Fruit fly (Drosophila melanogaster) whole organism, embryonic: ENCODE results near the gene dunk.
A peak's percentile ranks its signal among the peaks of the same experiment; 100 is the strongest.

Source experiments
- Atf3 ChIP-seq: fragments of 200-800 bp; sonication (Bioruptor generic); optimal IDR thresholded peaks from 3 replicates; lab custom pipeline; 2016; ENCODE audit warnings: missing biosample characterization, missing genetic modification characterization
- B-H2 ChIP-seq: fragments of 200-800 bp; sonication (Bioruptor generic); optimal IDR thresholded peaks from 2 replicates; lab custom pipeline; 2018; ENCODE audit warnings: missing biosample characterization, mild to moderate bottlenecking, missing genetic modification characterization
- CG10267 ChIP-seq: fragments of 200-800 bp; sonication (Bioruptor generic); optimal IDR thresholded peaks from 2 replicates; lab custom pipeline; 2018; ENCODE audit warnings: missing biosample characterization, mild to moderate bottlenecking, missing genetic modification characterization, moderate library complexity
- CG12071 ChIP-seq: fragments of 200-800 bp; sonication (Bioruptor generic); optimal IDR thresholded peaks from 3 replicates; lab custom pipeline; 2018; ENCODE audit warnings: missing biosample characterization, mild to moderate bottlenecking, missing genetic modification characterization
- CG1233 ChIP-seq: fragments of 200-800 bp; sonication (Bioruptor generic); optimal IDR thresholded peaks from 4 replicates; lab custom pipeline; 2018; ENCODE audit warnings: missing biosample characterization, mild to moderate bottlenecking, missing genetic modification characterization
- CG13296 ChIP-seq: fragments of 200-800 bp; sonication (Bioruptor generic); optimal IDR thresholded peaks from 3 replicates; lab custom pipeline; 2018; ENCODE audit warnings: missing biosample characterization, mild to moderate bottlenecking, missing genetic modification characterization
- CG14050 ChIP-seq: fragments of 200-800 bp; sonication (Bioruptor generic); IDR thresholded peaks from 3 replicates; pipeline ENCODE4 v1.3.6; 2022; ENCODE audit warnings: missing biosample characterization, missing genetic modification characterization
- CG14965 ChIP-seq: fragments of 200-800 bp; sonication (Bioruptor generic); optimal IDR thresholded peaks from 2 replicates; lab custom pipeline; 2016; ENCODE audit warnings: missing biosample characterization, missing genetic modification characterization, borderline replicate concordance
- CG15269 ChIP-seq: fragments of 200-800 bp; sonication (Bioruptor generic); optimal IDR thresholded peaks from 2 replicates; lab custom pipeline; 2018; ENCODE audit warnings: missing biosample characterization, mild to moderate bottlenecking, missing genetic modification characterization, moderate library complexity
- CG16813 ChIP-seq: fragments of 200-800 bp; sonication (Bioruptor generic); IDR thresholded peaks from 3 replicates; pipeline ENCODE4 v1.3.6; 2022; ENCODE audit warnings: missing biosample characterization, missing genetic modification characterization; ENCODE audit not compliant: partially characterized antibody
- CG17385 ChIP-seq: fragments of 200-800 bp; sonication (Bioruptor generic); optimal IDR thresholded peaks from 3 replicates; lab custom pipeline; 2018; ENCODE audit warnings: missing biosample characterization, mild to moderate bottlenecking, missing genetic modification characterization
- CG2199 ChIP-seq: fragments of 200-800 bp; sonication (Bioruptor generic); IDR thresholded peaks from 3 replicates; pipeline ENCODE4 v1.3.6; 2022; ENCODE audit warnings: missing biosample characterization, missing genetic modification characterization
- CG31365 ChIP-seq: fragments of 200-800 bp; sonication (Bioruptor generic); optimal IDR thresholded peaks from 2 replicates; lab custom pipeline; 2018; ENCODE audit warnings: missing biosample characterization, mild to moderate bottlenecking, missing genetic modification characterization
- CG3163 ChIP-seq: fragments of 200-800 bp; sonication (Bioruptor generic); optimal IDR thresholded peaks from 3 replicates; lab custom pipeline; 2016; ENCODE audit warnings: missing biosample characterization, missing genetic modification characterization
- CG32532 ChIP-seq: fragments of 200-800 bp; sonication (Bioruptor generic); IDR thresholded peaks from 2 replicates; pipeline ENCODE4 v1.3.6; 2022; ENCODE audit warnings: missing biosample characterization, missing genetic modification characterization
- CG32772 ChIP-seq: fragments of 200-800 bp; sonication (Bioruptor generic); IDR thresholded peaks from 2 replicates; pipeline ENCODE4 v1.3.6; 2022; ENCODE audit warnings: missing biosample characterization, missing genetic modification characterization
- CG4404 ChIP-seq: fragments of 200-800 bp; sonication (Bioruptor generic); IDR thresholded peaks from 2 replicates; pipeline ENCODE4 v1.3.6; 2022; ENCODE audit warnings: missing biosample characterization, missing genetic modification characterization
- CG4424 ChIP-seq: fragments of 200-800 bp; sonication (Bioruptor generic); optimal IDR thresholded peaks from 3 replicates; lab custom pipeline; 2016; ENCODE audit warnings: missing biosample characterization, missing genetic modification characterization
- CG4820 ChIP-seq: fragments of 200-800 bp; sonication (Bioruptor generic); optimal IDR thresholded peaks from 3 replicates; lab custom pipeline; 2016; ENCODE audit warnings: missing biosample characterization, missing genetic modification characterization
- CG6654 ChIP-seq: fragments of 200-800 bp; sonication (Bioruptor generic); optimal IDR thresholded peaks from 2 replicates; lab custom pipeline; 2017; ENCODE audit warnings: missing biosample characterization, mild to moderate bottlenecking, missing genetic modification characterization
- CG6765 ChIP-seq: fragments of 200-800 bp; sonication (Bioruptor generic); optimal IDR thresholded peaks from 3 replicates; lab custom pipeline; 2017; ENCODE audit warnings: missing biosample characterization, mild to moderate bottlenecking, missing genetic modification characterization
- CG8359 ChIP-seq: fragments of 200-800 bp; sonication (Bioruptor generic); optimal IDR thresholded peaks from 2 replicates; lab custom pipeline; 2017; ENCODE audit warnings: missing biosample characterization, mild to moderate bottlenecking, missing genetic modification characterization, borderline replicate concordance
- CG9437 ChIP-seq: fragments of 200-800 bp; sonication (Bioruptor generic); optimal IDR thresholded peaks from 2 replicates; lab custom pipeline; 2018; ENCODE audit warnings: missing biosample characterization, mild to moderate bottlenecking, missing genetic modification characterization
- CG9727 ChIP-seq: fragments of 200-800 bp; sonication (Bioruptor generic); optimal IDR thresholded peaks from 3 replicates; lab custom pipeline; 2017; ENCODE audit warnings: missing biosample characterization, mild to moderate bottlenecking, missing genetic modification characterization
- Hr51 ChIP-seq, 2 experiments: fragments of 200-800 bp; sonication (Bioruptor generic); optimal IDR thresholded peaks; 2 replicates in 1 of 2; 3 replicates in 1 of 2; lab custom pipeline; 2016 to 2018; ENCODE audit warnings: missing biosample characterization in 2 of 2, missing genetic modification characterization in 2 of 2, mild to moderate bottlenecking in 1 of 2, moderate library complexity in 1 of 2
- Hr78 ChIP-seq, 2 experiments: fragments of 200-800 bp in 1 of 2; fragments of >200 bp in 1 of 2; sonication (Bioruptor generic) in 1 of 2; optimal IDR thresholded peaks; 2 replicates each; lab custom pipeline; 2017 to 2019; ENCODE audit warnings: missing biosample characterization in 2 of 2, missing genetic modification characterization in 2 of 2, mild to moderate bottlenecking in 1 of 2, moderate library complexity in 1 of 2
- MBD-R2 ChIP-seq: fragments of 200-800 bp; sonication (Bioruptor generic); IDR thresholded peaks from 2 replicates; pipeline ENCODE4 v1.3.6; 2022; ENCODE audit warnings: missing biosample characterization, missing genetic modification characterization
- Mes4 ChIP-seq: fragments of 200-800 bp; sonication (Bioruptor generic); optimal IDR thresholded peaks from 2 replicates; lab custom pipeline; 2016; ENCODE audit warnings: missing biosample characterization, missing genetic modification characterization
- Mrtf ChIP-seq: fragments of 200-800 bp; sonication (Bioruptor generic); IDR thresholded peaks from 3 replicates; pipeline ENCODE4 v1.3.6; 2022; ENCODE audit warnings: missing biosample characterization, missing genetic modification characterization
- Myb ChIP-seq: fragments of 200-800 bp; sonication (Bioruptor generic); optimal IDR thresholded peaks from 2 replicates; lab custom pipeline; 2016; ENCODE audit warnings: missing biosample characterization, missing genetic modification characterization
- Nf-YC ChIP-seq: fragments of 200-800 bp; optimal IDR thresholded peaks from 3 replicates; lab custom pipeline; 2019; ENCODE audit warnings: missing biosample characterization, mild to moderate bottlenecking, missing genetic modification characterization, moderate library complexity
- ash1 ChIP-seq: fragments of 200-800 bp; sonication (Bioruptor generic); optimal IDR thresholded peaks from 2 replicates; lab custom pipeline; 2018; ENCODE audit warnings: missing biosample characterization, mild to moderate bottlenecking, missing genetic modification characterization
- chif ChIP-seq, 2 experiments: fragments of 200-800 bp; sonication (Bioruptor generic); optimal IDR thresholded peaks; 3 replicates each; lab custom pipeline; 2016; ENCODE audit warnings: missing biosample characterization in 2 of 2, missing genetic modification characterization in 2 of 2
- gcm2 ChIP-seq: fragments of 200-800 bp; sonication (Bioruptor generic); optimal IDR thresholded peaks from 2 replicates; lab custom pipeline; 2016; ENCODE audit warnings: missing biosample characterization, missing genetic modification characterization
- lab ChIP-seq: fragments of 200-800 bp; sonication (Bioruptor generic); optimal IDR thresholded peaks from 3 replicates; lab custom pipeline; 2017; ENCODE audit warnings: missing biosample characterization, missing genetic modification characterization, mild to moderate bottlenecking, moderate library complexity, missing genetic modification reagents
- lbe ChIP-seq: fragments of 200-800 bp; sonication (Bioruptor generic); optimal IDR thresholded peaks from 2 replicates; lab custom pipeline; 2016; ENCODE audit warnings: missing biosample characterization, mild to moderate bottlenecking, missing genetic modification characterization
- lmd ChIP-seq: fragments of 200-800 bp; sonication (Bioruptor generic); IDR thresholded peaks from 2 replicates; pipeline ENCODE4 v1.3.6; 2022; ENCODE audit warnings: missing biosample characterization, missing genetic modification characterization
- nerfin-1 ChIP-seq: fragments of 200-800 bp; sonication (Bioruptor generic); optimal IDR thresholded peaks from 3 replicates; lab custom pipeline; 2019; ENCODE audit warnings: missing biosample characterization, mild to moderate bottlenecking, missing genetic modification characterization, moderate library complexity
- nmo ChIP-seq: fragments of 200-800 bp; sonication (Bioruptor generic); optimal IDR thresholded peaks from 2 replicates; lab custom pipeline; 2018; ENCODE audit warnings: missing biosample characterization, mild to moderate bottlenecking, missing genetic modification characterization, moderate library complexity
- phol ChIP-seq: fragments of 200-800 bp; sonication (Bioruptor generic); optimal IDR thresholded peaks from 3 replicates; lab custom pipeline; 2018; ENCODE audit warnings: missing biosample characterization, mild to moderate bottlenecking, missing genetic modification characterization, moderate library complexity
- pnt ChIP-seq: fragments of 200-800 bp; sonication (Bioruptor generic); optimal IDR thresholded peaks from 3 replicates; lab custom pipeline; 2016; ENCODE audit warnings: missing biosample characterization, missing genetic modification characterization
- ro ChIP-seq: fragments of 200-800 bp; sonication (Bioruptor generic); IDR thresholded peaks from 2 replicates; pipeline ENCODE4 v1.3.6; 2022; ENCODE audit warnings: missing biosample characterization, missing genetic modification characterization
- run ChIP-seq: fragments of 200-800 bp; sonication (Bioruptor generic); optimal IDR thresholded peaks from 3 replicates; lab custom pipeline; 2018; ENCODE audit warnings: missing biosample characterization, mild to moderate bottlenecking, missing genetic modification characterization
- salm ChIP-seq: fragments of 200-800 bp; sonication (Bioruptor generic); optimal IDR thresholded peaks from 2 replicates; lab custom pipeline; 2018; ENCODE audit warnings: missing biosample characterization, mild to moderate bottlenecking, missing genetic modification characterization
- slbo ChIP-seq: fragments of 200-800 bp; sonication (Bioruptor generic); IDR thresholded peaks from 2 replicates; pipeline ENCODE4 v1.3.6; 2022; ENCODE audit warnings: missing biosample characterization, missing genetic modification characterization
- tll ChIP-seq, 2 experiments: fragments of 200-800 bp in 1 of 2; fragments of >200 bp in 1 of 2; sonication (Bioruptor generic) in 1 of 2; optimal IDR thresholded peaks; 2 replicates each; lab custom pipeline; 2017 to 2019; ENCODE audit warnings: missing biosample characterization in 2 of 2, missing genetic modification characterization in 2 of 2, mild to moderate bottlenecking in 1 of 2, moderate library complexity in 1 of 2
- ttk ChIP-seq: fragments of 200-800 bp; sonication (Bioruptor generic); IDR thresholded peaks from 2 replicates; pipeline ENCODE4 v2.1.2; 2022; ENCODE audit warnings: missing biosample characterization, missing genetic modification characterization
- unpg ChIP-seq: fragments of 200-800 bp; sonication (Bioruptor generic); optimal IDR thresholded peaks from 3 replicates; lab custom pipeline; 2018; ENCODE audit warnings: missing biosample characterization, mild to moderate bottlenecking, missing genetic modification characterization, moderate library complexity
- zfh1 ChIP-seq: fragments of 200-800 bp; sonication (Bioruptor generic); IDR thresholded peaks from 3 replicates; pipeline ENCODE4 v1.3.6; 2022; ENCODE audit warnings: missing biosample characterization, missing genetic modification characterization

dunk gene

DNA sequence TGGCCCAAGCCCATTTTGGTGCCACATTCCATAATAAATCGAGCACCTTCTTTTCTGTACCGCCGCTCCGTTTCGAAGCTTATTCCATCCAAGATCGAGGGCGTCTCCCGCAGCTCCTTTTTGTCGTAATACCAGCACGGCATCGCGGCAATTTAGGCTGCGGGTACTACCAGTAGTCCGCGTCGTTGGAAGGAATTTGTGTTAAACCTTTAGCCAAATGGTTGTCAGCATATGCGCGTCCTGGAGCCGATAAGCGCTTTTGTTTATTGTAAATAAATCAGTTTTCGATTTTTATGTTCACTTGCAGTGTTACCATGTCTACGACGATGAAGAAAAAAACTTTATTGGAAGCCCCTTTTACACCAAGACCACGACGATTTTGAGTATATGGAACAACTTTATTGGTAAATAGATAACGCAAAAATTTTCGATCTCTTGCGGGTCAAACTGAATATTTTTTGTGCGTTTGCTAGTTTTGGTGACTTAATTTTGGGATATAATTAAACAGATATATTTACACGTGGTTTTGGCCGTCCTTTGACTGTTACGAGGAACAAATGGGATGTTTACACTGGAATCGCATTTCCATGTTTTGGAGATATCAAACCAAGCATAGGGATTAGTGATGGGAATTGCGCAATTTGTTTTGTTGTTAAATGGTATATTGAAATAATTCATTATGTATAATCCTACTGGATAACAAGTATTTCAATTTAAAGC, 21.7 kb upstream of the dunk start, which contains the start of gene CycK (continued):
- TF ChIP-seq CG9437 (no peak), CG3163 (GFP tag; lab: Kevin White, UChicago) (no peak), Mes4 (peak; percentile 22), lbe (GFP tag; lab: Kevin White, UChicago) (no peak), nmo (GFP tag; lab: Kevin White, UChicago) (peak; percentile 50), gcm2 (no peak), CG14050 (GFP tag; lab: Robert Waterston, UW) (no peak), CG6765 (no peak), Hr51 (GFP tag; optimal IDR thresholded peaks at IDR 0.05; lab: Kevin White, UChicago) (no peak), MBD-R2 (GFP tag; lab: Robert Waterston, UW) (peak; percentile 53; the same call in 1 of the 2 replicates), Nf-YC (tag; lab: Kevin White, UChicago) (no peak), CG10267 (no peak), CG13296 (GFP tag; lab: Kevin White, UChicago) (no peak), phol (tag; lab: Kevin White, UChicago) (peak; percentile 46), tll (GFP tag; optimal IDR thresholded peaks at IDR 0.05; lab: Kevin White, UChicago) (no peak), salm (tag; lab: Kevin White, UChicago) (no peak), CG4424 (no peak), CG1233 (GFP tag; lab: Kevin White, UChicago) (no peak), CG9727 (GFP tag; lab: Kevin White, UChicago) (no peak), Mrtf (GFP tag; lab: Robert Waterston, UW) (no peak), CG32532 (GFP tag; lab: Robert Waterston, UW) (no peak; the same call in 1 of the 2 replicates), Myb (GFP tag; lab: Kevin White, UChicago) (no peak), ash1 (no peak), nerfin-1 (tag; lab: Kevin White, UChicago) (no peak), CG15269 (tag; lab: Kevin White, UChicago) (no peak), Hr78 (GFP tag; optimal IDR thresholded peaks at IDR 0.05; lab: Kevin White, UChicago) (no peak), slbo (GFP tag; lab: Robert Waterston, UW) (peak; percentile 35; the same call in 1 of the 2 replicates), ttk (no peak), zfh1 (no peak), lmd (GFP tag; lab: Robert Waterston, UW) (no peak; the same call in 1 of the 2 replicates), CG4404 (GFP tag; lab: Robert Waterston, UW) (no peak), CG6654 (no peak), CG8359 (GFP tag; lab: Kevin White, UChicago) (no peak), CG4820 (GFP tag; lab: Kevin White, UChicago) (no peak), CG32772 (no peak), CG31365 (tag; lab: Kevin White, UChicago) (no peak), unpg (GFP tag; lab: Kevin White, UChicago) (no peak), CG2199 (GFP tag; lab: Robert Waterston, UW) (0 out of 3 replicates have a peak, but pooled peaks have one; percentile 64), B-H2 (GFP tag; lab: Kevin White, UChicago) (no peak), CG17385 (GFP tag; lab: Kevin White, UChicago) (no peak), lab (GFP tag; lab: Kevin White, UChicago) (no peak), CG12071 (GFP tag; lab: Kevin White, UChicago) (no peak), run (tag; lab: Kevin White, UChicago) (no peak), ro (GFP tag; lab: Robert Waterston, UW) (no peak), chif (GFP tag; optimal IDR thresholded peaks at IDR 0.05; lab: Kevin White, UChicago) (peak in 1 of 2 experiments; percentile 3), CG14965 (GFP tag; lab: Kevin White, UChicago) (no peak), CG16813 (no peak), pnt (GFP tag; lab: Kevin White, UChicago) (no peak), Atf3 (GFP tag; lab: Kevin White, UChicago) (peak; percentile 8)
